Worm (Caenorhabditis elegans) whole organism, L3 larva: ENCODE measurements around the gene fbxa-75.

ENCODE experiments used
- elt-3 ChIP-seq, 3 experiments: fragments of 150-350 bp in 1 of 3; sonication (generic microtip) in 2 of 3; optimal IDR thresholded peaks; 2 replicates in 2 of 3; 4 replicates in 1 of 3; lab custom pipeline; 2014 to 2017; ENCODE audit warnings: missing biosample characterization in 3 of 3, missing genetic modification characterization in 3 of 3
- fkh-10 ChIP-seq: sonication (generic microtip); optimal IDR thresholded peaks from 2 replicates; lab custom pipeline; 2017; ENCODE audit warnings: missing biosample characterization, missing genetic modification reagents, missing genetic modification characterization
- lin-39 ChIP-seq: fragments of 150-350 bp; optimal IDR thresholded peaks from 2 replicates; lab custom pipeline; 2018; ENCODE audit warnings: missing biosample characterization, missing genetic modification reagents, missing genetic modification characterization
- nhr-11 ChIP-seq: fragments of 150-350 bp; optimal IDR thresholded peaks from 2 replicates; lab custom pipeline; 2014; ENCODE audit warnings: missing biosample characterization, missing genetic modification characterization
- snpc-4 ChIP-seq: fragments of 150-350 bp; optimal IDR thresholded peaks from 2 replicates; lab custom pipeline; 2014; ENCODE audit warnings: missing biosample characterization, missing genetic modification characterization

DNA sequence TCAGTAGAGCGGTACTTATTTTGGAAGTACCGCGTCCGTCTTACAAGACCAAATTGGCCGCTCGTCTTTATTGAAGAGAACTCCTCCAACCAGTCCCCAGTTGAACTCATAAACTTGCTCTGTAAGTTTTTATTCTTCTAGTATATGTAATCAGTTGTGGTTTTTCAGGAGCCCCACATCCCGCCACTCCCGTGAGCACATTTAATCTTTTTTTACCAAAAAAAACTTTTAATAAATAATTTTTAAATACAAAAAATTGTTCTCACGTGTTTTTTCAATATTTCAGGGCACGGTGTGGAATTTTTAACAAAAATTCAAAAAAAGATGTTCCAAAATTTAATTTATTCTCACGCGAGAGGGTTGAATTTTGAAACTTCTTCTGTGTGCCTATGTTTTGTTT is 21.0 kb downstream of the fbxa-75 start, which contains the start of gene fbxa-14:
- TF ChIP-seq snpc-4, result no peak
- no peak for TF ChIP-seq lin-39 (tag; lab: Kevin White, UChicago)
- TF ChIP-seq fkh-10 (GFP tag; lab: Kevin White, UChicago), result no peak
- no peak for TF ChIP-seq nhr-11 (tag; lab: Kevin White, UChicago)
- TF ChIP-seq elt-3 (tag; optimal IDR thresholded peaks at IDR 0.05; lab: Kevin White, UChicago), result no peak
